Worm (Caenorhabditis elegans) whole organism, L1 larva: ENCODE measurements around the gene F44F4.9.

Experiments
- C34B4.2 ChIP-seq: sonication (generic microtip); optimal IDR thresholded peaks from 2 replicates; lab custom pipeline; 2017; ENCODE audit warnings: mild to moderate bottlenecking, missing genetic modification characterization, missing compliant biosample characterization
- F16B12.6 ChIP-seq: fragments of 150-350 bp; optimal IDR thresholded peaks from 2 replicates; lab custom pipeline; 2014; ENCODE audit warnings: missing biosample characterization, missing genetic modification characterization
- alr-1 ChIP-seq: fragments of 200-800 bp; sonication (Bioruptor generic); optimal IDR thresholded peaks from 2 replicates; lab custom pipeline; 2018; ENCODE audit warnings: borderline replicate concordance, mild to moderate bottlenecking, missing genetic modification characterization, missing compliant biosample characterization
- aly-2 ChIP-seq: fragments of 150-350 bp; optimal IDR thresholded peaks from 2 replicates; lab custom pipeline; 2014; ENCODE audit warnings: missing biosample characterization, missing genetic modification characterization
- ama-1 ChIP-seq: fragments of 150-350 bp; optimal IDR thresholded peaks from 2 replicates; lab custom pipeline; 2014
- blmp-1 ChIP-seq: fragments of 150-350 bp; optimal IDR thresholded peaks from 2 replicates; lab custom pipeline; 2014; ENCODE audit warnings: missing biosample characterization, missing genetic modification characterization
- ceh-82 ChIP-seq, 3 experiments: fragments of 150-350 bp in 1 of 3; sonication (generic microtip) in 2 of 3; optimal IDR thresholded peaks; 2 replicates each; lab custom pipeline; 2014 to 2017; ENCODE audit warnings: missing biosample characterization in 3 of 3, missing genetic modification characterization in 3 of 3
- ceh-88 ChIP-seq: fragments of 200-800 bp; sonication (Bioruptor generic); IDR thresholded peaks from 2 replicates; pipeline ENCODE4 v1.3.6; 2022; ENCODE audit warnings: missing genetic modification characterization, missing compliant biosample characterization
- ceh-90 ChIP-seq: sonication (generic microtip); optimal IDR thresholded peaks from 2 replicates; lab custom pipeline; 2016; ENCODE audit warnings: missing genetic modification characterization, missing compliant biosample characterization
- ces-1 ChIP-seq: fragments of 150-350 bp; optimal IDR thresholded peaks from 2 replicates; lab custom pipeline; 2014; ENCODE audit warnings: missing biosample characterization, missing genetic modification reagents, missing genetic modification characterization
- dpl-1 ChIP-seq, 3 experiments: fragments of 150-350 bp in 2 of 3; sonication (generic microtip) in 1 of 3; optimal IDR thresholded peaks; 2 replicates each; lab custom pipeline; 2014 to 2017; ENCODE audit warnings: missing biosample characterization in 3 of 3, missing genetic modification characterization in 3 of 3, missing genetic modification reagents in 3 of 3
- efl-3 ChIP-seq: fragments of 200-800 bp; sonication (Bioruptor generic); optimal IDR thresholded peaks from 2 replicates; lab custom pipeline; 2018; ENCODE audit warnings: mild to moderate bottlenecking, missing genetic modification characterization, missing compliant biosample characterization
- egl-27 ChIP-seq, 2 experiments: fragments of 150-350 bp in 1 of 2; sonication (generic microtip); optimal IDR thresholded peaks; 3 replicates each; lab custom pipeline; 2017 to 2018; ENCODE audit warnings: missing biosample characterization in 2 of 2, missing genetic modification characterization in 2 of 2, missing genetic modification reagents in 2 of 2
- elt-2 ChIP-seq: sonication (generic microtip); optimal IDR thresholded peaks from 2 replicates; lab custom pipeline; 2016; ENCODE audit warnings: missing genetic modification characterization, mild to moderate bottlenecking, inconsistent platforms, missing compliant biosample characterization, missing genetic modification reagents
- elt-3 ChIP-seq, 6 experiments: fragments of 150-350 bp in 1 of 6; sonication (generic microtip); optimal IDR thresholded peaks; 2 replicates each; lab custom pipeline; 2017 to 2018; ENCODE audit warnings: missing biosample characterization in 6 of 6, missing genetic modification characterization in 6 of 6, inconsistent platforms in 1 of 6
- fkh-8 ChIP-seq: sonication (generic microtip); optimal IDR thresholded peaks from 2 replicates; lab custom pipeline; 2016; ENCODE audit warnings: mild to moderate bottlenecking, missing genetic modification characterization, missing compliant biosample characterization
- fos-1 ChIP-seq: fragments of 150-350 bp; optimal IDR thresholded peaks from 2 replicates; lab custom pipeline; 2014; ENCODE audit warnings: missing biosample characterization, missing genetic modification characterization
- grh-1 ChIP-seq: fragments of 200-800 bp; sonication (Bioruptor generic); IDR thresholded peaks from 2 replicates; pipeline ENCODE4 v1.3.6; 2022; ENCODE audit warnings: missing genetic modification reagents, missing genetic modification characterization, missing compliant biosample characterization
- hpl-2 ChIP-seq: fragments of 150-350 bp; optimal IDR thresholded peaks from 2 replicates; lab custom pipeline; 2014; ENCODE audit warnings: missing biosample characterization, missing genetic modification reagents, missing genetic modification characterization
- irx-1 ChIP-seq: sonication (generic microtip); optimal IDR thresholded peaks from 2 replicates; lab custom pipeline; 2016; ENCODE audit warnings: missing genetic modification characterization, missing compliant biosample characterization
- isw-1 ChIP-seq: fragments of 200-800 bp; sonication (Bioruptor generic); IDR thresholded peaks from 2 replicates; pipeline ENCODE4 v1.3.6; 2022; ENCODE audit warnings: missing genetic modification characterization, missing compliant biosample characterization
- lin-14 ChIP-seq: fragments of 200-800 bp; sonication (Bioruptor generic); optimal IDR thresholded peaks from 2 replicates; lab custom pipeline; 2018; ENCODE audit warnings: mild to moderate bottlenecking, missing genetic modification characterization, moderate library complexity, missing compliant biosample characterization
- lin-15B ChIP-seq: fragments of 150-350 bp; sonication (generic microtip); optimal IDR thresholded peaks from 3 replicates; lab custom pipeline; 2014; ENCODE audit warnings: missing biosample characterization, missing genetic modification characterization
- lin-35 ChIP-seq, 2 experiments: fragments of 150-350 bp; optimal IDR thresholded peaks; 2 replicates each; lab custom pipeline; 2014; ENCODE audit warnings: missing biosample characterization in 2 of 2, missing genetic modification characterization in 2 of 2, missing genetic modification reagents in 2 of 2
- nhr-19 ChIP-seq: fragments of 200-800 bp; sonication (Bioruptor generic); conservative IDR thresholded peaks from 2 replicates; pipeline ENCODE4 v1.3.6; 2022; ENCODE audit warnings: missing genetic modification characterization, missing compliant biosample characterization
- nhr-20 ChIP-seq: sonication (generic microtip); optimal IDR thresholded peaks from 2 replicates; lab custom pipeline; 2016; ENCODE audit warnings: mild to moderate bottlenecking, missing genetic modification characterization, missing compliant biosample characterization
- nhr-237 ChIP-seq: fragments of 150-350 bp; optimal IDR thresholded peaks from 2 replicates; lab custom pipeline; 2014; ENCODE audit warnings: missing biosample characterization, missing genetic modification characterization
- nhr-47 ChIP-seq: sonication (generic microtip); optimal IDR thresholded peaks from 2 replicates; lab custom pipeline; 2016; ENCODE audit warnings: mild to moderate bottlenecking, missing genetic modification characterization, moderate library complexity, missing compliant biosample characterization
- nhr-71 ChIP-seq: sonication (generic microtip); optimal IDR thresholded peaks from 2 replicates; lab custom pipeline; 2016; ENCODE audit warnings: mild to moderate bottlenecking, missing genetic modification characterization, moderate library complexity, missing compliant biosample characterization
- nhr-77 ChIP-seq: fragments of 150-350 bp; optimal IDR thresholded peaks from 2 replicates; lab custom pipeline; 2014; ENCODE audit warnings: missing biosample characterization, missing genetic modification characterization
- nhr-85 ChIP-seq: sonication (generic microtip); peaks from one replicate; lab custom pipeline; 2016; ENCODE audit warnings: missing genetic modification characterization, inconsistent platforms, missing compliant biosample characterization
- pag-3 ChIP-seq: sonication (generic microtip); optimal IDR thresholded peaks from 2 replicates; lab custom pipeline; 2017; ENCODE audit warnings: missing genetic modification characterization, mild to moderate bottlenecking, missing compliant biosample characterization, antibody characterized with exemption, borderline replicate concordance; ENCODE audit not compliant: insufficient read depth
- pqm-1 ChIP-seq: sonication (generic microtip); optimal IDR thresholded peaks from 3 replicates; lab custom pipeline; 2017; ENCODE audit warnings: missing biosample characterization, missing genetic modification characterization
- rnt-1 ChIP-seq: sonication (generic microtip); optimal IDR thresholded peaks from 2 replicates; lab custom pipeline; 2016; ENCODE audit warnings: mild to moderate bottlenecking, missing genetic modification characterization, moderate library complexity, missing compliant biosample characterization
- skn-1 ChIP-seq: fragments of 150-350 bp; optimal IDR thresholded peaks from 2 replicates; lab custom pipeline; 2014; ENCODE audit warnings: missing biosample characterization, missing genetic modification characterization
- snpc-4 ChIP-seq: fragments of 150-350 bp; optimal IDR thresholded peaks from 2 replicates; lab custom pipeline; 2014; ENCODE audit warnings: missing biosample characterization, missing genetic modification characterization
- sup-37 ChIP-seq: fragments of 200-800 bp; sonication (Bioruptor generic); optimal IDR thresholded peaks from 2 replicates; lab custom pipeline; 2018; ENCODE audit warnings: mild to moderate bottlenecking, missing genetic modification characterization, missing compliant biosample characterization
- unc-86 ChIP-seq: sonication (generic microtip); optimal IDR thresholded peaks from 2 replicates; lab custom pipeline; 2016; ENCODE audit warnings: missing genetic modification characterization, missing compliant biosample characterization
- unc-98 ChIP-seq: fragments of 200-800 bp; sonication (Bioruptor generic); IDR thresholded peaks from 2 replicates; pipeline ENCODE4 v1.3.6; 2022; ENCODE audit warnings: missing genetic modification characterization, missing compliant biosample characterization
- xbp-1 ChIP-seq: sonication (generic microtip); optimal IDR thresholded peaks from 2 replicates; lab custom pipeline; 2016; ENCODE audit warnings: missing genetic modification characterization, missing compliant biosample characterization
- zag-1 ChIP-seq: fragments of 150-350 bp; optimal IDR thresholded peaks from 2 replicates; lab custom pipeline; 2014; ENCODE audit warnings: missing biosample characterization, missing genetic modification characterization
- zip-4 ChIP-seq: fragments of 200-800 bp; sonication (Bioruptor generic); optimal IDR thresholded peaks from 2 replicates; lab custom pipeline; 2018; ENCODE audit warnings: mild to moderate bottlenecking, missing genetic modification characterization, moderate library complexity, missing compliant biosample characterization
- ztf-4 ChIP-seq: fragments of 150-350 bp; optimal IDR thresholded peaks from 2 replicates; lab custom pipeline; 2014; ENCODE audit warnings: missing biosample characterization, missing genetic modification characterization

The F44F4.9 gene

ce11 chrII:10887097-10887496 lies 28.5 kb downstream of the F44F4.9 start (continued):
- TF ChIP-seq lin-14 (peak; percentile 74), ceh-88 (GFP tag; lab: Robert Waterston, UW) (no peak), xbp-1 (tag; lab: Kevin White, UChicago) (no peak), nhr-71 (tag; lab: Kevin White, UChicago) (peak; percentile 27), C34B4.2 (tag; lab: Kevin White, UChicago) (no peak), egl-27 (tag; optimal IDR thresholded peaks at IDR 0.05; lab: Kevin White, UChicago) (no peak), nhr-19 (GFP tag; lab: Robert Waterston, UW) (no peak), unc-86 (no peak), lin-35 (GFP tag; optimal IDR thresholded peaks at IDR 0.05; lab: Kevin White, UChicago) (peak in 1 of 2 experiments; percentile 11), efl-3 (GFP tag; lab: Kevin White, UChicago) (no peak), nhr-20 (peak; percentile 49), dpl-1 (GFP tag; optimal IDR thresholded peaks at IDR 0.05; lab: Kevin White, UChicago) (no peak), skn-1 (tag; lab: Kevin White, UChicago) (peak; percentile 31), elt-2 (tag; lab: Kevin White, UChicago) (no peak), nhr-237 (tag; lab: Kevin White, UChicago) (no peak), hpl-2 (GFP tag; lab: Kevin White, UChicago) (no peak), rnt-1 (tag; lab: Kevin White, UChicago) (no peak), pag-3 (tag; lab: Kevin White, UChicago) (no peak), ceh-90 (tag; lab: Kevin White, UChicago) (no peak), elt-3 (tag; optimal IDR thresholded peaks at IDR 0.05; lab: Kevin White, UChicago) (peak in 1 of 6 experiments; percentile 57), ceh-82 (tag; optimal IDR thresholded peaks at IDR 0.05; lab: Kevin White, UChicago) (peak in 1 of 3 experiments; percentile 5), alr-1 (tag; lab: Kevin White, UChicago) (no peak), lin-15B (tag; lab: Kevin White, UChicago) (no peak), F16B12.6 (tag; lab: Kevin White, UChicago) (no peak), pqm-1 (tag; lab: Kevin White, UChicago) (no peak), snpc-4 (no peak), fkh-8 (tag; lab: Kevin White, UChicago) (no peak)

DNA sequence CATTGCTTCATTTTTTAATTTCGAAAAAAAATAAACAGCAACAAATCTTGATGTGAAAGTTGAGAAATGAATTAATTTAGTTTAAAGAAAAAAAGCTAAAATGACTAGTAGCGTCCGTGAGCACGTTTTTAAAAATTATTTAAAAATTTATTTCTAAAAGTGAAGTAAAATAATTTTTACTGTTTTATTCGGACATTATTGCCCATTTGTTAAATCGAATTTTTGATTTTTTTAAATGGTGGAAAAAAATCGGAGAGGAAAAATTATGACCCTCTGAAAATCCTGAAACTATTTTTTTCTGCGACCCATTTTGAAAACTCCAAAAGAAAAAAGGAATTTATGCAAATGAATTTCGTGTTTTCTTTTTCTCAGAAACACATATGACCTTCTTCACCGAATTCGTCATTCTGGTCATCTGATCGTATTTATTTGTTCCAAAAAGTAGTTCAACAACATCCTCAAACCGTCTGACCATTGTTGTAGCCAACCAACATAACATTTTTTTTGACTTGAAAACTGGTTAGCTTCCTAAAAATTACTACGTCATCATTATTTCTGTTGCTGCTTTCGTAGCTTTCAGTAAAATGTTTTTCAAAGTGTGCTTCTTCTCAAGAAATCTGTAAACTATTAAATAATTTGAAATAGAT lies 29.6 kb downstream of the F44F4.9 start, which contains the start of gene F44F4.3:
Gene F44F4.3 (minus strand): TSS at position 51 of the 647 bp plus-strand sequence.
- peak; percentile 53 for TF ChIP-seq nhr-85 (tag; lab: Kevin White, UChicago)
- no peak for TF ChIP-seq ama-1
- no peak for TF ChIP-seq sup-37 (GFP tag; lab: Kevin White, UChicago)
- no peak for TF ChIP-seq irx-1 (tag; lab: Kevin White, UChicago)
- no peak for TF ChIP-seq aly-2 (tag; lab: Kevin White, UChicago)
- TF ChIP-seq blmp-1 (tag; lab: Kevin White, UChicago): peak; percentile 12
- TF ChIP-seq, all 84 proteins: peak for 2

ce11 chrII:10885250-10885649 lies 30.4 kb downstream of the F44F4.9 start:
- TF ChIP-seq hpl-2 (GFP tag; lab: Kevin White, UChicago): no peak
- TF ChIP-seq blmp-1 (tag; lab: Kevin White, UChicago): no peak
- no peak for TF ChIP-seq lin-15B (tag; lab: Kevin White, UChicago)
- TF ChIP-seq lin-14: no peak
- no peak for TF ChIP-seq zip-4
- no peak for TF ChIP-seq xbp-1 (tag; lab: Kevin White, UChicago)
- no peak for TF ChIP-seq pqm-1 (tag; lab: Kevin White, UChicago)
- TF ChIP-seq ces-1 (GFP tag; lab: Kevin White, UChicago): no peak
- no peak for TF ChIP-seq F16B12.6 (tag; lab: Kevin White, UChicago)
- no peak for TF ChIP-seq isw-1
- TF ChIP-seq nhr-47 (tag; lab: Kevin White, UChicago): no peak
- TF ChIP-seq grh-1 (GFP tag; lab: Robert Waterston, UW): no peak
- no peak for TF ChIP-seq ceh-90 (tag; lab: Kevin White, UChicago)
- TF ChIP-seq zag-1 (tag; lab: Kevin White, UChicago): no peak
- TF ChIP-seq unc-98: no peak
- no peak for TF ChIP-seq ztf-4
- TF ChIP-seq nhr-19 (GFP tag; lab: Robert Waterston, UW): no peak
- no peak for TF ChIP-seq nhr-77 (tag; lab: Kevin White, UChicago)
- no peak for TF ChIP-seq fos-1 (tag; lab: Kevin White, UChicago)
